Worm (Caenorhabditis elegans): ENCODE results near the gene sdz-15.

DNA sequence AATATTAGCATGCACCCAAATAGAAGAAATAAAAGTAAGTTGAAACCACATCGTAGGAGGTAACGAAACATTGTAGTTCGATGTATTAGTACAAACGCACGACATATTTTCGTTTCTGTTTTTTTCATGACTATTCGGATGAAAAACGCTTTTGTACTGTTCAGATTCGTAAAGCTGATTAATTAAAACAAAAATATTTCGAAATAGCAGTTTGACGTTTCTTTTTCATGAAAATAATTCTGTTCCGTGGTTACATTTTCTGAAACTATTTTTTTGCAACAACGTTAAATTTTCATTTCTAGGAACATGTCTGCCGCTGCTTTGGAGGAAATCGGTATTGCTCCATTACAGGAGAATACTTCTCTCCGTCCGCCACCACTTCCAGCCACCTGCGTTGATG lies 8.8 kb upstream of the sdz-15 start, which contains the start of gene rpt-3:
- TF ChIP-seq C08G9.2 (tag; optimal IDR thresholded peaks at IDR 0.05) (no peak), nfya-1 (tag; optimal IDR thresholded peaks at IDR 0.05) (no peak), ceh-9 (tag; optimal IDR thresholded peaks at IDR 0.05) (no peak), nhr-11 (tag; optimal IDR thresholded peaks at IDR 0.05) (no peak), syd-9 (tag; optimal IDR thresholded peaks at IDR 0.05) (no peak), ama-1 (optimal IDR thresholded peaks at IDR 0.05) (no peak), unc-86 (tag; optimal IDR thresholded peaks at IDR 0.05) (no peak), pax-1 (tag; optimal IDR thresholded peaks at IDR 0.05) (no peak), pha-4 (tag; optimal IDR thresholded peaks at IDR 0.05) (no peak), unc-42 (tag; optimal IDR thresholded peaks at IDR 0.05) (no peak), fkh-10 (GFP tag; optimal IDR thresholded peaks at IDR 0.05) (no peak), madf-2 (tag; optimal IDR thresholded peaks at IDR 0.05) (no peak), sdc-2 (tag; optimal IDR thresholded peaks at IDR 0.05) (no peak)

Measured in whole organism, late embryonic.